Worm (Caenorhabditis elegans) whole organism, late embryonic: ENCODE measurements around the gene egl-17.

Experiments
- ama-1 ChIP-seq: fragments of 150-350 bp; optimal IDR thresholded peaks from 2 replicates; lab custom pipeline; 2014
- elt-2 ChIP-seq: sonication (generic microtip); optimal IDR thresholded peaks from 2 replicates; lab custom pipeline; 2016; ENCODE audit warnings: missing genetic modification reagents, missing genetic modification characterization, missing compliant biosample characterization
- pha-4 ChIP-seq: fragments of 150-350 bp; optimal IDR thresholded peaks from 2 replicates; lab custom pipeline; 2018; ENCODE audit warnings: missing biosample characterization, missing genetic modification reagents, missing genetic modification characterization

ce11 chrX:504046-504843, 14.8 kb downstream of the egl-17 start:
- TF ChIP-seq ama-1 (lab: Kevin White, UChicago) = no peak
- TF ChIP-seq elt-2 (tag; lab: Kevin White, UChicago) = no peak
- TF ChIP-seq pha-4 (tag; lab: Kevin White, UChicago) = no peak
